Worm (Caenorhabditis elegans) whole organism, midembryonic: ENCODE measurements around the gene ptr-24.

Experiments used
- T22C8.4 ChIP-seq: fragments of 200-800 bp; sonication (Bioruptor generic); IDR thresholded peaks from 2 replicates; pipeline ENCODE4 v1.3.6; 2022; ENCODE audit warnings: missing genetic modification characterization, missing compliant biosample characterization
- cog-1 ChIP-seq: sonication (generic microtip); optimal IDR thresholded peaks from 2 replicates; lab custom pipeline; 2016; ENCODE audit warnings: missing genetic modification characterization, missing compliant biosample characterization
- flt-1 ChIP-seq: fragments of 200-800 bp; sonication (Bioruptor generic); IDR thresholded peaks from 2 replicates; pipeline ENCODE4 v1.3.6; 2022; ENCODE audit warnings: missing genetic modification characterization, missing compliant biosample characterization
- klf-2 ChIP-seq: fragments of 200-800 bp; sonication (Bioruptor generic); conservative IDR thresholded peaks from 2 replicates; pipeline ENCODE4 v1.3.6; 2022; ENCODE audit warnings: missing genetic modification reagents, missing genetic modification characterization, missing compliant biosample characterization
- med-1 ChIP-seq: sonication (generic microtip); optimal IDR thresholded peaks from 2 replicates; lab custom pipeline; 2017; ENCODE audit warnings: missing genetic modification characterization, mild to moderate bottlenecking, missing compliant biosample characterization, antibody characterized with exemption, missing genetic modification reagents; ENCODE audit not compliant: insufficient read depth
- ref-1 ChIP-seq: fragments of 200-800 bp; sonication (Bioruptor generic); conservative IDR thresholded peaks from 2 replicates; pipeline ENCODE4 v1.3.6; 2022; ENCODE audit warnings: missing genetic modification reagents, missing genetic modification characterization, missing compliant biosample characterization
- tab-1 ChIP-seq: fragments of 200-800 bp; sonication (Bioruptor generic); IDR thresholded peaks from 2 replicates; pipeline ENCODE4 v1.3.6; 2022; ENCODE audit warnings: missing genetic modification characterization, missing compliant biosample characterization
- ztf-23 ChIP-seq: fragments of 200-800 bp; sonication (Bioruptor generic); IDR thresholded peaks from 2 replicates; pipeline ENCODE4 v1.3.6; 2022; ENCODE audit warnings: missing genetic modification reagents, missing genetic modification characterization, missing compliant biosample characterization
- ztf-29 ChIP-seq: fragments of 200-800 bp; sonication (Bioruptor generic); IDR thresholded peaks from 2 replicates; pipeline ENCODE4 v1.3.6; 2022; ENCODE audit warnings: missing genetic modification reagents, missing genetic modification characterization, missing compliant biosample characterization

The ptr-24 gene

DNA sequence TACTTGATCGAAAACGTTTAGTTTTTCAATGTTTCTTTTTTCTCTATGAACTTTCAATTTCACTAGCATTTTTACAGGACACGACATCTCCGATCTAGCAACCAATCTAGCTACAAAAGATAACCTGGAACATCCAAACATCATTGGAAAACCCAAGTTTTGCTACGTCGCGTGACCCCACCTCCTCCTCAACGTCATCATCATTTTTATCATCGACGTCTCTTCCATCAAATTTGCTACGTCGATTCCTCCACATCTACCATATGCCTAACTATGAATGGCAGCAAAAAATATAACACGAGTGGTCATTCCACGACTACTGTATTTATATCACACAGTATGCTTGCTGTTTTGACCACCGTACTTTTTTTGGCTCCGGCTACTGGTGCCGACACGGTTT, 14.9 kb upstream of the ptr-24 start, which contains the start of gene F46G10.2:
Gene F46G10.2 (plus strand): TSS at position 78 of the 400 bp plus-strand sequence.
- TF ChIP-seq flt-1 (no peak), med-1 (GFP tag; lab: Kevin White, UChicago) (no peak), ztf-23 (GFP tag; lab: Robert Waterston, UW) (no peak)

- TF ChIP-seq flt-1 (no peak), cog-1 (no peak), tab-1 (GFP tag; lab: Robert Waterston, UW) (no peak), ztf-23 (GFP tag; lab: Robert Waterston, UW) (no peak)
These were observed 14.1 kb upstream of the ptr-24 start for ce11 chrX:13323697-13324096.

DNA sequence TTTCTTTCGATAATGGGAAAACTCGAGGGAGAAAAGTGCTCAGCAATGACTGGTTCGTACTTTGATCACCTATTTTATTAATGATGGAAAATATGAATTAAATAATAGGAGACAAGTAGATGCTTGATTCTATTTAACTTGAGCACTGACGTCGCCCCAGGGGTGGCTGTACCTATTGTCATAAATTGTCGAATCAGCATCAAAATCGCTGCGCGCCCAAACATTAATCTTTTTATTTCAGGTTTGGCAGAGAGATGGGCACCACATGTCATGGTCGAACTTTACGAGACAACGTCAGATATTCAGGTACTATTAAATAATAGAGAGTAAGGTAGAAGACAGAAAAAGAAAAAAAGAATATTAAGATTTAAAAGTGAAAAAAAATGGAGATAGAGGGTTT, 13.5 kb upstream of the ptr-24 start:
- TF ChIP-seq T22C8.4 (GFP tag; lab: Robert Waterston, UW) (no peak), flt-1 (no peak), ref-1 (GFP tag; lab: Robert Waterston, UW) (no peak), klf-2 (GFP tag; lab: Robert Waterston, UW) (no peak), ztf-29 (GFP tag; lab: Robert Waterston, UW) (no peak), ztf-23 (GFP tag; lab: Robert Waterston, UW) (no peak), tab-1 (GFP tag; lab: Robert Waterston, UW) (no peak), cog-1 (no peak), med-1 (GFP tag; lab: Kevin White, UChicago) (no peak)

ce11 chrX:13325039-13325438, 12.8 kb upstream of the ptr-24 start:
- no peak for TF ChIP-seq med-1 (GFP tag; lab: Kevin White, UChicago)
- TF ChIP-seq flt-1 = no peak
- no peak for TF ChIP-seq ztf-23 (GFP tag; lab: Robert Waterston, UW)
- TF ChIP-seq tab-1 (GFP tag; lab: Robert Waterston, UW) = no peak
- no peak for TF ChIP-seq ref-1 (GFP tag; lab: Robert Waterston, UW)
- TF ChIP-seq ztf-29 (GFP tag; lab: Robert Waterston, UW) = no peak
- no peak for TF ChIP-seq T22C8.4 (GFP tag; lab: Robert Waterston, UW)
- no peak for TF ChIP-seq klf-2 (GFP tag; lab: Robert Waterston, UW)
- TF ChIP-seq cog-1 = no peak

DNA sequence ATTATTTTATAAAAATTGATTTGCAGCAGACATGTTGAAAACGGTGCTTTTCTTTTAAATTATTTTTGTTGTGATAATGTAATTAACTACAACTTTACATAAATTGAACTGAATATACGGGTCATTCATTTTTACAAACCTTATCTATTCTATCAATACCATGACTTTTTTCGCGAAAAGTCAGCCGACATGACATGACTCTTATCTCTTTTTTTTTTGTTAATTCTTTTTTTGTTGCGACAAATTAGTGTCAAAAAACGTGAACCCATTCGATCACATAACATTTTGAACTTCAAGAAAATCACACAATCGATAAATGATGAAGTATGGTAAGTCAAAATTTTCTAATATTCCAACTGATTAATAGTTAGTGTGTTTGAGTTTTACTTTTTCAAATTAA, 9.8 kb upstream of the ptr-24 start, which contains the start of gene sir-2.2:
Gene sir-2.2 (plus strand): TSS at position 34 of the 400 bp plus-strand sequence.
- TF ChIP-seq med-1 (GFP tag; lab: Kevin White, UChicago) = no peak
- TF ChIP-seq ztf-23 (GFP tag; lab: Robert Waterston, UW) = no peak
- TF ChIP-seq klf-2 (GFP tag; lab: Robert Waterston, UW) = no peak
- TF ChIP-seq ztf-29 (GFP tag; lab: Robert Waterston, UW) = no peak
- no peak for TF ChIP-seq ref-1 (GFP tag; lab: Robert Waterston, UW)
- TF ChIP-seq T22C8.4 (GFP tag; lab: Robert Waterston, UW) = no peak
- TF ChIP-seq flt-1 = no peak
- no peak for TF ChIP-seq tab-1 (GFP tag; lab: Robert Waterston, UW)
- TF ChIP-seq cog-1 = no peak

- TF ChIP-seq med-1 (GFP tag; lab: Kevin White, UChicago) (no peak), tab-1 (GFP tag; lab: Robert Waterston, UW) (no peak), cog-1 (no peak), flt-1 (no peak), klf-2 (GFP tag; lab: Robert Waterston, UW) (no peak), T22C8.4 (GFP tag; lab: Robert Waterston, UW) (no peak)
These were observed 9.0 kb upstream of the ptr-24 start for ce11 chrX:13328868-13329267.

ce11 chrX:13331386-13331785, 6.4 kb upstream of the ptr-24 start, which contains the start of gene sir-2.3:
TSS of gene sir-2.3 (plus strand) at chrX:13331686.
- TF ChIP-seq tab-1 (GFP tag; lab: Robert Waterston, UW) (no peak), klf-2 (GFP tag; lab: Robert Waterston, UW) (no peak)

- no peak for TF ChIP-seq klf-2 (GFP tag; lab: Robert Waterston, UW)
- TF ChIP-seq T22C8.4 (GFP tag; lab: Robert Waterston, UW) = no peak
- TF ChIP-seq cog-1 = no peak
These were observed 4.0 kb upstream of the ptr-24 start, which contains the start of gene F46G10.4 for ce11 chrX:13333835-13334234. TSS of gene F46G10.4 (plus strand) at chrX:13334046.

DNA sequence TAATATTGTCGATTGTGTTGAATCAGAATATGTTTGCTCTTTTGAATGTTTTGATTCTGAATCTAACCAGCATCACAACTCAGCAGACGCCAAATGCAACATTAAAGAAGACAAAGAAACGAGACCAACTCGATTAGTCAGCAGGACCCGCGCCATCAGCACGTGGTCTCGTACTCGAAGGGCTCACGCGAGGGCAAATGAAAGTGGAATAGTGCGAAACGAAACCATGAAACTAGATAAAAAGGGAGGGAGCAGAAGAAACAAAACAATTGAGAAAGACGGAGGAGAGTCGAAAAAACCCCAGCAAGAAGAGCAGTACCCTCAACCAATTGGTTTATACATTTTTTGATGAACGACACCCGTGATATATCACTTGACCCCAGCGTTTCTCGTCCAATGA, 828 bp upstream of the ptr-24 start:
- TF ChIP-seq klf-2 (GFP tag; lab: Robert Waterston, UW) = no peak
- no peak for TF ChIP-seq cog-1
- TF ChIP-seq med-1 (GFP tag; lab: Kevin White, UChicago) = no peak
- no peak for TF ChIP-seq ztf-29 (GFP tag; lab: Robert Waterston, UW)
- no peak for TF ChIP-seq flt-1
- TF ChIP-seq tab-1 (GFP tag; lab: Robert Waterston, UW) = no peak

- TF ChIP-seq klf-2 (GFP tag; lab: Robert Waterston, UW) = no peak
- TF ChIP-seq ztf-23 (GFP tag; lab: Robert Waterston, UW) = no peak
- TF ChIP-seq ref-1 (GFP tag; lab: Robert Waterston, UW) = no peak
- no peak for TF ChIP-seq flt-1
- no peak for TF ChIP-seq tab-1 (GFP tag; lab: Robert Waterston, UW)
- TF ChIP-seq cog-1 = no peak
These were observed 1.3 kb downstream of the ptr-24 start for ce11 chrX:13339029-13339626.

ce11 chrX:13340970-13341369, 3.1 kb downstream of the ptr-24 start:
- no peak for TF ChIP-seq tab-1 (GFP tag; lab: Robert Waterston, UW)
